Worm (Caenorhabditis elegans) whole organism, L1 larva: ENCODE measurements around the gene clec-157.

Source experiments
- C16A3.4 ChIP-seq: fragments of 150-350 bp; optimal IDR thresholded peaks from 2 replicates; lab custom pipeline; 2014; ENCODE audit warnings: missing biosample characterization, missing genetic modification characterization
- F16B12.6 ChIP-seq: fragments of 150-350 bp; optimal IDR thresholded peaks from 2 replicates; lab custom pipeline; 2014; ENCODE audit warnings: missing biosample characterization, missing genetic modification characterization
- aha-1 ChIP-seq: fragments of 150-350 bp; optimal IDR thresholded peaks from 2 replicates; lab custom pipeline; 2014; ENCODE audit warnings: missing biosample characterization, missing genetic modification characterization
- alr-1 ChIP-seq: fragments of 200-800 bp; sonication (Bioruptor generic); optimal IDR thresholded peaks from 2 replicates; lab custom pipeline; 2018; ENCODE audit warnings: borderline replicate concordance, mild to moderate bottlenecking, missing genetic modification characterization, missing compliant biosample characterization
- blmp-1 ChIP-seq: fragments of 150-350 bp; optimal IDR thresholded peaks from 2 replicates; lab custom pipeline; 2014; ENCODE audit warnings: missing biosample characterization, missing genetic modification characterization
- ceh-82 ChIP-seq, 3 experiments: fragments of 150-350 bp in 1 of 3; sonication (generic microtip) in 2 of 3; optimal IDR thresholded peaks; 2 replicates each; lab custom pipeline; 2014 to 2017; ENCODE audit warnings: missing biosample characterization in 3 of 3, missing genetic modification characterization in 3 of 3
- ceh-88 ChIP-seq: fragments of 200-800 bp; sonication (Bioruptor generic); IDR thresholded peaks from 2 replicates; pipeline ENCODE4 v1.3.6; 2022; ENCODE audit warnings: missing genetic modification characterization, missing compliant biosample characterization
- ces-1 ChIP-seq: fragments of 150-350 bp; optimal IDR thresholded peaks from 2 replicates; lab custom pipeline; 2014; ENCODE audit warnings: missing biosample characterization, missing genetic modification reagents, missing genetic modification characterization
- dpl-1 ChIP-seq, 3 experiments: fragments of 150-350 bp in 2 of 3; sonication (generic microtip) in 1 of 3; optimal IDR thresholded peaks; 2 replicates each; lab custom pipeline; 2014 to 2017; ENCODE audit warnings: missing biosample characterization in 3 of 3, missing genetic modification characterization in 3 of 3, missing genetic modification reagents in 3 of 3
- dsc-1 ChIP-seq: sonication (generic microtip); optimal IDR thresholded peaks from 2 replicates; lab custom pipeline; 2016; ENCODE audit warnings: mild to moderate bottlenecking, missing genetic modification characterization, missing compliant biosample characterization
- efl-1 ChIP-seq, 4 experiments: fragments of 150-350 bp; optimal IDR thresholded peaks in 3 of 4; peaks in 1 of 4; 1 replicate in 1 of 4; 2 replicates in 3 of 4; lab custom pipeline; 2014; ENCODE audit warnings: missing biosample characterization in 2 of 4, missing genetic modification characterization in 2 of 4, missing genetic modification reagents in 2 of 4
- efl-3 ChIP-seq: fragments of 200-800 bp; sonication (Bioruptor generic); optimal IDR thresholded peaks from 2 replicates; lab custom pipeline; 2018; ENCODE audit warnings: mild to moderate bottlenecking, missing genetic modification characterization, missing compliant biosample characterization
- elt-2 ChIP-seq: sonication (generic microtip); optimal IDR thresholded peaks from 2 replicates; lab custom pipeline; 2016; ENCODE audit warnings: missing genetic modification characterization, mild to moderate bottlenecking, inconsistent platforms, missing compliant biosample characterization, missing genetic modification reagents
- elt-3 ChIP-seq, 6 experiments: fragments of 150-350 bp in 1 of 6; sonication (generic microtip); optimal IDR thresholded peaks; 2 replicates each; lab custom pipeline; 2017 to 2018; ENCODE audit warnings: missing biosample characterization in 6 of 6, missing genetic modification characterization in 6 of 6, inconsistent platforms in 1 of 6
- ets-5 ChIP-seq: fragments of 200-800 bp; sonication (Bioruptor generic); IDR thresholded peaks from 2 replicates; pipeline ENCODE4 v1.3.6; 2022; ENCODE audit warnings: missing genetic modification characterization, missing compliant biosample characterization
- fkh-4 ChIP-seq: sonication (generic microtip); optimal IDR thresholded peaks from 2 replicates; lab custom pipeline; 2016; ENCODE audit warnings: missing compliant biosample characterization, missing genetic modification characterization, borderline replicate concordance
- fkh-8 ChIP-seq: sonication (generic microtip); optimal IDR thresholded peaks from 2 replicates; lab custom pipeline; 2016; ENCODE audit warnings: mild to moderate bottlenecking, missing genetic modification characterization, missing compliant biosample characterization
- hpl-2 ChIP-seq: fragments of 150-350 bp; optimal IDR thresholded peaks from 2 replicates; lab custom pipeline; 2014; ENCODE audit warnings: missing biosample characterization, missing genetic modification reagents, missing genetic modification characterization
- irx-1 ChIP-seq: sonication (generic microtip); optimal IDR thresholded peaks from 2 replicates; lab custom pipeline; 2016; ENCODE audit warnings: missing genetic modification characterization, missing compliant biosample characterization
- lin-13 ChIP-seq: fragments of 150-350 bp; optimal IDR thresholded peaks from 2 replicates; lab custom pipeline; 2014; ENCODE audit warnings: missing biosample characterization, missing genetic modification reagents, missing genetic modification characterization
- lin-14 ChIP-seq: fragments of 200-800 bp; sonication (Bioruptor generic); optimal IDR thresholded peaks from 2 replicates; lab custom pipeline; 2018; ENCODE audit warnings: mild to moderate bottlenecking, missing genetic modification characterization, moderate library complexity, missing compliant biosample characterization
- lin-15B ChIP-seq: fragments of 150-350 bp; sonication (generic microtip); optimal IDR thresholded peaks from 3 replicates; lab custom pipeline; 2014; ENCODE audit warnings: missing biosample characterization, missing genetic modification characterization
- lin-35 ChIP-seq, 2 experiments: fragments of 150-350 bp; optimal IDR thresholded peaks; 2 replicates each; lab custom pipeline; 2014; ENCODE audit warnings: missing biosample characterization in 2 of 2, missing genetic modification characterization in 2 of 2, missing genetic modification reagents in 2 of 2
- lin-39 ChIP-seq: fragments of 150-350 bp; optimal IDR thresholded peaks from 2 replicates; lab custom pipeline; 2014; ENCODE audit warnings: missing biosample characterization, missing genetic modification reagents, missing genetic modification characterization
- lsy-2 ChIP-seq, 2 experiments: fragments of 150-350 bp; optimal IDR thresholded peaks; 2 replicates each; lab custom pipeline; 2014; ENCODE audit warnings: missing biosample characterization in 2 of 2, missing genetic modification characterization in 2 of 2
- mdl-1 ChIP-seq, 2 experiments: fragments of 150-350 bp; optimal IDR thresholded peaks; 2 replicates each; lab custom pipeline; 2014 to 2017; ENCODE audit warnings: missing biosample characterization in 2 of 2, missing genetic modification characterization in 2 of 2, inconsistent platforms in 1 of 2
- mef-2 ChIP-seq: fragments of 150-350 bp; optimal IDR thresholded peaks from 2 replicates; lab custom pipeline; 2014; ENCODE audit warnings: missing biosample characterization, missing genetic modification characterization
- nhr-11 ChIP-seq: fragments of 150-350 bp; optimal IDR thresholded peaks from 2 replicates; lab custom pipeline; 2014; ENCODE audit warnings: missing biosample characterization, missing genetic modification characterization
- nhr-20 ChIP-seq: sonication (generic microtip); optimal IDR thresholded peaks from 2 replicates; lab custom pipeline; 2016; ENCODE audit warnings: mild to moderate bottlenecking, missing genetic modification characterization, missing compliant biosample characterization
- nhr-47 ChIP-seq: sonication (generic microtip); optimal IDR thresholded peaks from 2 replicates; lab custom pipeline; 2016; ENCODE audit warnings: mild to moderate bottlenecking, missing genetic modification characterization, moderate library complexity, missing compliant biosample characterization
- nhr-71 ChIP-seq: sonication (generic microtip); optimal IDR thresholded peaks from 2 replicates; lab custom pipeline; 2016; ENCODE audit warnings: mild to moderate bottlenecking, missing genetic modification characterization, moderate library complexity, missing compliant biosample characterization
- nhr-76 ChIP-seq: sonication (generic microtip); optimal IDR thresholded peaks from 2 replicates; lab custom pipeline; 2017; ENCODE audit warnings: missing biosample characterization, missing genetic modification characterization
- nhr-77 ChIP-seq: fragments of 150-350 bp; optimal IDR thresholded peaks from 2 replicates; lab custom pipeline; 2014; ENCODE audit warnings: missing biosample characterization, missing genetic modification characterization
- nhr-85 ChIP-seq: sonication (generic microtip); peaks from one replicate; lab custom pipeline; 2016; ENCODE audit warnings: missing genetic modification characterization, inconsistent platforms, missing compliant biosample characterization
- nhr-90 ChIP-seq: sonication (generic microtip); optimal IDR thresholded peaks from 2 replicates; lab custom pipeline; 2016; ENCODE audit warnings: mild to moderate bottlenecking, missing genetic modification characterization, missing compliant biosample characterization; ENCODE audit not compliant: poor library complexity
- rnt-1 ChIP-seq: sonication (generic microtip); optimal IDR thresholded peaks from 2 replicates; lab custom pipeline; 2016; ENCODE audit warnings: mild to moderate bottlenecking, missing genetic modification characterization, moderate library complexity, missing compliant biosample characterization
- skn-1 ChIP-seq: fragments of 150-350 bp; optimal IDR thresholded peaks from 2 replicates; lab custom pipeline; 2014; ENCODE audit warnings: missing biosample characterization, missing genetic modification characterization
- snu-23 ChIP-seq: sonication (generic microtip); optimal IDR thresholded peaks from 2 replicates; lab custom pipeline; 2016; ENCODE audit warnings: missing genetic modification characterization, missing compliant biosample characterization
- swsn-7 ChIP-seq: sonication (generic microtip); optimal IDR thresholded peaks from 2 replicates; lab custom pipeline; 2016; ENCODE audit warnings: missing genetic modification characterization, missing compliant biosample characterization
- tlp-1 ChIP-seq: fragments of 150-350 bp; optimal IDR thresholded peaks from 2 replicates; lab custom pipeline; 2014; ENCODE audit warnings: missing biosample characterization, missing genetic modification characterization
- unc-62 ChIP-seq: fragments of 150-350 bp; optimal IDR thresholded peaks from 2 replicates; lab custom pipeline; 2014; ENCODE audit warnings: missing biosample characterization, missing genetic modification reagents, missing genetic modification characterization
- unc-86 ChIP-seq: sonication (generic microtip); optimal IDR thresholded peaks from 2 replicates; lab custom pipeline; 2016; ENCODE audit warnings: missing genetic modification characterization, missing compliant biosample characterization
- unc-98 ChIP-seq: fragments of 200-800 bp; sonication (Bioruptor generic); IDR thresholded peaks from 2 replicates; pipeline ENCODE4 v1.3.6; 2022; ENCODE audit warnings: missing genetic modification characterization, missing compliant biosample characterization
- zag-1 ChIP-seq: fragments of 150-350 bp; optimal IDR thresholded peaks from 2 replicates; lab custom pipeline; 2014; ENCODE audit warnings: missing biosample characterization, missing genetic modification characterization

clec-157 gene

ce11 chrIII:4850139-4850538 is 5.9 kb upstream of the clec-157 start, which contains the start of gene F26A1.1:
Gene F26A1.1 (plus strand): TSS chrIII:4850507.
- TF ChIP-seq snu-23 (GFP tag; lab: Kevin White, UChicago), result peak; percentile 41
- TF ChIP-seq C16A3.4 (tag; lab: Kevin White, UChicago), result peak; percentile 23
- peak; percentile 56 to 76 (median 70) for TF ChIP-seq dpl-1 (GFP tag; optimal IDR thresholded peaks at IDR 0.05; lab: Kevin White, UChicago)
- TF ChIP-seq nhr-77 (tag; lab: Kevin White, UChicago), result no peak
- no peak for TF ChIP-seq dsc-1
- peak; percentile 20 to 65 for TF ChIP-seq efl-1 (optimal IDR thresholded peaks at IDR 0.05; lab: Kevin White, UChicago)
- TF ChIP-seq efl-1 (GFP tag; optimal IDR thresholded peaks at IDR 0.05 in 1 of 2; lab: Kevin White, UChicago), result peak; percentile 76 to 96
- TF ChIP-seq nhr-71 (tag; lab: Kevin White, UChicago), result peak; percentile 22
- TF ChIP-seq nhr-11 (tag; lab: Kevin White, UChicago), result no peak
- peak; percentile 57 to 68 for TF ChIP-seq lin-35 (GFP tag; optimal IDR thresholded peaks at IDR 0.05; lab: Kevin White, UChicago)
- TF ChIP-seq nhr-90 (tag; lab: Kevin White, UChicago), result peak; percentile 7
- TF ChIP-seq ceh-88, result no peak
- peak; percentile 50 to 67 for TF ChIP-seq lsy-2 (tag; optimal IDR thresholded peaks at IDR 0.05; lab: Kevin White, UChicago)
- no peak for TF ChIP-seq unc-98 (GFP tag; lab: Robert Waterston, UW)
- TF ChIP-seq ceh-82 (tag; optimal IDR thresholded peaks at IDR 0.05; lab: Kevin White, UChicago), result peak in 1 of 3 experiments; percentile 6
- no peak for TF ChIP-seq efl-3 (GFP tag; lab: Kevin White, UChicago)
- TF ChIP-seq skn-1, result peak; percentile 14
- TF ChIP-seq rnt-1 (tag; lab: Kevin White, UChicago), result peak; percentile 4
- peak; percentile 82 for TF ChIP-seq F16B12.6

ce11 chrIII:4849739-4850138 is 5.5 kb upstream of the clec-157 start, which contains the start of gene nonu-1:
Gene nonu-1 (minus strand): TSS chrIII:4849907.
- TF ChIP-seq fkh-8 (tag; lab: Kevin White, UChicago), result peak; percentile 6
- no peak for TF ChIP-seq skn-1
- no peak for TF ChIP-seq elt-3 (tag; optimal IDR thresholded peaks at IDR 0.05; lab: Kevin White, UChicago)
- peak in 1 of 2 experiments; percentile 12 for TF ChIP-seq mdl-1 (tag; optimal IDR thresholded peaks at IDR 0.05; lab: Kevin White, UChicago)
- TF ChIP-seq nhr-85 (tag; lab: Kevin White, UChicago), result no peak
- TF ChIP-seq mef-2, result no peak
- TF ChIP-seq dpl-1 (GFP tag; optimal IDR thresholded peaks at IDR 0.05; lab: Kevin White, UChicago), result no peak
- TF ChIP-seq elt-2, result peak; percentile 9
- TF ChIP-seq fkh-4 (tag; lab: Kevin White, UChicago), result peak; percentile 0
- no peak for TF ChIP-seq zag-1 (tag; lab: Kevin White, UChicago)
- TF ChIP-seq alr-1 (tag; lab: Kevin White, UChicago), result peak; percentile 8
- TF ChIP-seq unc-62 (GFP tag; lab: Kevin White, UChicago), result no peak
- peak; percentile 13 for TF ChIP-seq rnt-1 (tag; lab: Kevin White, UChicago)
- TF ChIP-seq lin-35 (GFP tag; optimal IDR thresholded peaks at IDR 0.05; lab: Kevin White, UChicago), result peak in 1 of 2 experiments; percentile 21
- no peak for TF ChIP-seq hpl-2 (GFP tag; lab: Kevin White, UChicago)
- no peak for TF ChIP-seq irx-1 (tag; lab: Kevin White, UChicago)
- no peak for TF ChIP-seq efl-1 (optimal IDR thresholded peaks at IDR 0.05; lab: Kevin White, UChicago)
- TF ChIP-seq efl-1 (GFP tag; optimal IDR thresholded peaks at IDR 0.05 in 1 of 2; lab: Kevin White, UChicago), result peak in 1 of 2 experiments; percentile 78
- no peak for TF ChIP-seq nhr-47 (tag; lab: Kevin White, UChicago)
- no peak for TF ChIP-seq lin-13 (GFP tag; lab: Kevin White, UChicago)

ce11 chrIII:4842173-4842572 is 2.1 kb downstream of the clec-157 start, which contains the start of gene clec-156:
Gene clec-156 (minus strand): TSS chrIII:4842273.
- TF ChIP-seq swsn-7 (tag; lab: Kevin White, UChicago) (no peak), ets-5 (GFP tag; lab: Robert Waterston, UW) (no peak), lin-14 (GFP tag; lab: Kevin White, UChicago) (no peak), nhr-76 (tag; lab: Kevin White, UChicago) (no peak), ceh-82 (tag; optimal IDR thresholded peaks at IDR 0.05; lab: Kevin White, UChicago) (no peak), unc-86 (no peak), tlp-1 (tag; lab: Kevin White, UChicago) (no peak), lin-39 (tag; lab: Kevin White, UChicago) (no peak), aha-1 (tag; lab: Kevin White, UChicago) (no peak), nhr-20 (tag; lab: Kevin White, UChicago) (no peak), ces-1 (no peak), efl-1 (optimal IDR thresholded peaks at IDR 0.05; lab: Kevin White, UChicago) (no peak), efl-1 (GFP tag; optimal IDR thresholded peaks at IDR 0.05 in 1 of 2; lab: Kevin White, UChicago) (no peak), lin-15B (tag; lab: Kevin White, UChicago) (no peak), blmp-1 (tag; lab: Kevin White, UChicago) (no peak)
